Worm (Caenorhabditis elegans): ENCODE data around the gene F41B4.1.
A peak's percentile ranks its signal among the peaks of the same experiment; 100 is the strongest.

F41B4.1 gene

DNA sequence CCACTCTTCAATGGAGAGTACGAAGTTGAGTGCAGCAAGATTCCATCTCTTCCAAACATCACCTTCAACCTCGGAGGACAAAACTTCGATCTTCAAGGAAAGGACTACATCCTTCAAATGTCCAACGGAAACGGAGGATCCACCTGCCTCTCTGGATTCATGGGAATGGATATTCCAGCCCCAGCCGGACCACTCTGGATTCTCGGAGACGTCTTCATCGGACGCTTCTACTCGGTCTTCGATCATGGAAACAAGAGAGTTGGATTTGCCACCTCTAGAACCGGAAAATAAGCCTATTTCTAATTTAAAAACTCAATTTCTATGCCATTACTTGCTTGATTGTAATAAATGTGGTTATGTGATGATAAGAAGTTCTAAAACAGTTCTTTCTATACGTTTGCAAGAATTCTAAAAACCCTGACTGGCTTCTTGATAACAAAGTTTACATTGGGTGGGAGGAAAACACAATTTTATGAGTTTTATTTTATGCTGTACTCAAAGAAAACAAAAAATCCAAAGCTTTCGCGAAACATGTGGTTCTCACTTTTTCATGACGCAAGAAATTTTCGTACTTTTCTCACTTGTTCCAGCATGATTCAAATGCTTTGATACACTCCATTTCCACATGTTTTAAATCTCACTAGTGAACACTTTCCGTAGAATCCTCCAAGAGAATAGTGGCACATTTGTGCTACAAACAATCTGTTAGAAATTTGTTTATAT lies 33.2 kb downstream of the F41B4.1 start (continued):
- TF ChIP-seq nhr-10 (tag; optimal IDR thresholded peaks at IDR 0.05), result peak; percentile 83
- peak; percentile 77; the same call in 1 of the 2 replicates for TF ChIP-seq zfp-3 (GFP tag; conservative IDR thresholded peaks at IDR 0.05)
- TF ChIP-seq egl-27 (tag; optimal IDR thresholded peaks at IDR 0.05), result no peak
- TF ChIP-seq tag-97 (GFP tag; IDR thresholded peaks at IDR 0.05), result no peak
- TF ChIP-seq Y48G9A.11 (GFP tag; IDR thresholded peaks at IDR 0.05), result no peak
- TF ChIP-seq php-3 (GFP tag; IDR thresholded peaks at IDR 0.05), result peak; percentile 64; the same call in 1 of the 2 replicates
- TF ChIP-seq T20F7.1 (GFP tag; optimal IDR thresholded peaks at IDR 0.05), result peak; percentile 23
- TF ChIP-seq hlh-30 (tag; optimal IDR thresholded peaks at IDR 0.05; ENCODE audit: insufficient read depth), result no peak
- no peak for TF ChIP-seq nhr-25 (tag; optimal IDR thresholded peaks at IDR 0.05; ENCODE audit: borderline replicate concordance, insufficient read depth)
- TF ChIP-seq tra-1 (GFP tag; IDR thresholded peaks at IDR 0.05), result no peak
- TF ChIP-seq hmg-1.1 (GFP tag; IDR thresholded peaks at IDR 0.05), result no peak
- no peak for TF ChIP-seq lim-7 (GFP tag; IDR thresholded peaks at IDR 0.05)
- no peak for TF ChIP-seq ceh-62 (tag; optimal IDR thresholded peaks at IDR 0.05)
- peak; percentile 80 for TF ChIP-seq dve-1 (tag; optimal IDR thresholded peaks at IDR 0.05; ENCODE audit: insufficient read depth)
- TF ChIP-seq vab-7 (GFP tag; IDR thresholded peaks at IDR 0.05), result no peak
- no peak for TF ChIP-seq attf-4 (tag; optimal IDR thresholded peaks at IDR 0.05)
- TF ChIP-seq ceh-32 (tag; optimal IDR thresholded peaks at IDR 0.05; ENCODE audit: poor library complexity), result no peak
- TF ChIP-seq F37D6.2 (tag; optimal IDR thresholded peaks at IDR 0.05), result no peak
- TF ChIP-seq unc-62 (GFP tag; optimal IDR thresholded peaks at IDR 0.05 in 1 of 2), result no peak
- TF ChIP-seq unc-62 (tag; optimal IDR thresholded peaks at IDR 0.05), result no peak
- TF ChIP-seq F44E2.7 (GFP tag; IDR thresholded peaks at IDR 0.05), result no peak
- no peak for TF ChIP-seq fkh-10 (GFP tag; optimal IDR thresholded peaks at IDR 0.05)
- TF ChIP-seq ZK337.2 (GFP tag; IDR thresholded peaks at IDR 0.05), result no peak
- TF ChIP-seq F49E8.2 (tag; optimal IDR thresholded peaks at IDR 0.05; ENCODE audit: borderline replicate concordance), result no peak
- no peak for TF ChIP-seq mdl-1 (tag; optimal IDR thresholded peaks at IDR 0.05)
- no peak for TF ChIP-seq nhr-48 (tag; optimal IDR thresholded peaks at IDR 0.05)
- no peak for TF ChIP-seq unc-39 (tag; optimal IDR thresholded peaks at IDR 0.05)
- TF ChIP-seq F26F4.8 (GFP tag; conservative IDR thresholded peaks at IDR 0.05), result no peak
- TF ChIP-seq lin-38 (GFP tag; IDR thresholded peaks at IDR 0.05), result peak; percentile 26; the same call in 1 of the 2 replicates
- no peak for TF ChIP-seq spr-3 (GFP tag; optimal IDR thresholded peaks at IDR 0.05)
- TF ChIP-seq madf-9 (GFP tag; conservative IDR thresholded peaks at IDR 0.05), result no peak
- no peak for TF ChIP-seq ama-1 (optimal IDR thresholded peaks at IDR 0.05)
- no peak for TF ChIP-seq zip-2 (tag; optimal IDR thresholded peaks at IDR 0.05)

DNA sequence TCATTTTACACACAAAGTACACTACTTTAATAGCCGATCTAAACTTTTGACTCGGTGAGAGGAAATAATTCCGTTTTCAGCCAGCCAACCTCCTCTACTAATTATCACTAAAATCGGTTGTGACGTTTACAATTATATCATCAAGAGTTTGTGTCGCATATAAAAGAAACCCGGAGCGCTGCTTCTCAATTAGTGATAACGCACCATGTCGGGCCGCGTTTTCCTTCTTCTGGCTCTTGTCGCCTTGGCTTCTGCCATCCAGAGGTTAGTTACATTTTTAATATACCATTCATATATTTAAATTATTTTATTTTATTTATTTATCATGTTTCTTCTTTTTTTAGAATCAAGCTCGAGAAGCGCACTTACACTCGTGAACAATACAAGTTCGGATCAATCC lies 34.7 kb downstream of the F41B4.1 start, which contains the start of gene asp-3:
Gene asp-3, plus strand, starts transcription at position 79 of the 400 bp plus-strand sequence.
- TF ChIP-seq ceh-82 (tag; optimal IDR thresholded peaks at IDR 0.05), result no peak
- peak; percentile 48 for TF ChIP-seq pqm-1 (tag; optimal IDR thresholded peaks at IDR 0.05)
- TF ChIP-seq jun-1 (tag; optimal IDR thresholded peaks at IDR 0.05), result no peak
- TF ChIP-seq tag-97 (GFP tag; IDR thresholded peaks at IDR 0.05), result no peak
- TF ChIP-seq daf-12 (tag; optimal IDR thresholded peaks at IDR 0.05), result no peak
- peak; percentile 69 for TF ChIP-seq ama-1 (optimal IDR thresholded peaks at IDR 0.05)
- peak; percentile 35 for TF ChIP-seq dve-1 (tag; optimal IDR thresholded peaks at IDR 0.05; ENCODE audit: insufficient read depth)
- peak; percentile 22 for TF ChIP-seq nhr-28 (tag; optimal IDR thresholded peaks at IDR 0.05)
- TF ChIP-seq Y105C5A.15 (GFP tag; IDR thresholded peaks at IDR 0.05), result no peak
- peak; percentile 14 for TF ChIP-seq hlh-11 (tag; optimal IDR thresholded peaks at IDR 0.05)
- no peak for TF ChIP-seq saeg-2 (GFP tag; IDR thresholded peaks at IDR 0.05)
- no peak for TF ChIP-seq snpc-4 (tag; optimal IDR thresholded peaks at IDR 0.05)
- TF ChIP-seq dmd-6 (GFP tag; IDR thresholded peaks at IDR 0.05), result peak; percentile 20; the same call in 1 of the 2 replicates
- no peak for TF ChIP-seq daf-16 (GFP tag; optimal IDR thresholded peaks at IDR 0.05)
- peak; percentile 70 for TF ChIP-seq daf-16 (tag; optimal IDR thresholded peaks at IDR 0.05)
- no peak for TF ChIP-seq zfp-3 (GFP tag; conservative IDR thresholded peaks at IDR 0.05)
- TF ChIP-seq nhr-48 (tag; optimal IDR thresholded peaks at IDR 0.05), result no peak
